Fruit fly (Drosophila melanogaster) whole organism, embryonic: Measurements from ENCODE around the gene RpL7.

Experiments used
- Blimp-1 ChIP-seq: fragments of 200-800 bp; sonication (Bioruptor generic); optimal IDR thresholded peaks from 3 replicates; lab custom pipeline; 2018; ENCODE audit warnings: missing biosample characterization, missing genetic modification characterization, mild to moderate bottlenecking, moderate library complexity, missing genetic modification reagents
- CG11695 ChIP-seq: fragments of 200-800 bp; sonication (Bioruptor generic); IDR thresholded peaks from 3 replicates; pipeline ENCODE4 v1.3.6; 2022; ENCODE audit warnings: missing biosample characterization, missing genetic modification characterization
- CG11723 ChIP-seq: fragments of 200-800 bp; sonication (Bioruptor generic); optimal IDR thresholded peaks from 2 replicates; lab custom pipeline; 2017; ENCODE audit warnings: missing biosample characterization, mild to moderate bottlenecking, missing genetic modification characterization
- CG12391 ChIP-seq: fragments of 200-800 bp; sonication (Bioruptor generic); optimal IDR thresholded peaks from 3 replicates; lab custom pipeline; 2018; ENCODE audit warnings: missing biosample characterization, mild to moderate bottlenecking, missing genetic modification characterization, moderate library complexity
- CG13287 ChIP-seq: fragments of 200-800 bp; sonication (Bioruptor generic); IDR thresholded peaks from 2 replicates; pipeline ENCODE4 v1.3.6; 2022; ENCODE audit warnings: missing biosample characterization, missing genetic modification characterization; ENCODE audit not compliant: partially characterized antibody
- CG14710 ChIP-seq: fragments of 200-800 bp; sonication (Bioruptor generic); optimal IDR thresholded peaks from 3 replicates; lab custom pipeline; 2019; ENCODE audit warnings: missing biosample characterization, mild to moderate bottlenecking, missing genetic modification characterization, moderate library complexity
- CG1603 ChIP-seq: fragments of 200-800 bp; sonication (Bioruptor generic); optimal IDR thresholded peaks from 2 replicates; lab custom pipeline; 2019; ENCODE audit warnings: missing biosample characterization, mild to moderate bottlenecking, missing genetic modification characterization, moderate library complexity
- CG16863 ChIP-seq: fragments of 200-800 bp; sonication (Bioruptor generic); optimal IDR thresholded peaks from 3 replicates; lab custom pipeline; 2016; ENCODE audit warnings: missing biosample characterization, missing genetic modification characterization
- CG2129 ChIP-seq: fragments of 200-800 bp; sonication (Bioruptor generic); IDR thresholded peaks from 2 replicates; pipeline ENCODE4 v1.3.6; 2022; ENCODE audit warnings: missing biosample characterization, missing genetic modification characterization; ENCODE audit not compliant: partially characterized antibody
- CG31224 ChIP-seq: fragments of 200-800 bp; sonication (Bioruptor generic); IDR thresholded peaks from 2 replicates; pipeline ENCODE4 v1.3.6; 2022; ENCODE audit warnings: missing biosample characterization, missing genetic modification characterization
- CG34224 ChIP-seq: fragments of 200-800 bp; sonication (Bioruptor generic); IDR thresholded peaks from 3 replicates; pipeline ENCODE4 v1.3.6; 2022; ENCODE audit warnings: missing biosample characterization, missing genetic modification characterization; ENCODE audit not compliant: partially characterized antibody
- CG34422 ChIP-seq: fragments of 200-800 bp; sonication (Bioruptor generic); IDR thresholded peaks from 3 replicates; pipeline ENCODE4 v1.3.6; 2022; ENCODE audit warnings: missing biosample characterization, missing genetic modification characterization
- CG3995 ChIP-seq: fragments of 200-800 bp; sonication (Bioruptor generic); optimal IDR thresholded peaks from 3 replicates; lab custom pipeline; 2016; ENCODE audit warnings: missing biosample characterization, missing genetic modification characterization
- CG6175 ChIP-seq: fragments of 200-800 bp; sonication (Bioruptor generic); IDR thresholded peaks from 3 replicates; pipeline ENCODE4 v1.3.6; 2022; ENCODE audit warnings: missing biosample characterization, missing genetic modification characterization
- Doc3 ChIP-seq: fragments of 200-800 bp; sonication (Bioruptor generic); IDR thresholded peaks from 3 replicates; pipeline ENCODE4 v1.3.6; 2022; ENCODE audit warnings: missing biosample characterization, missing genetic modification characterization; ENCODE audit not compliant: partially characterized antibody
- E2f2 ChIP-seq: fragments of 200-800 bp; sonication (Bioruptor generic); IDR thresholded peaks from 2 replicates; pipeline ENCODE4 v1.3.6; 2022; ENCODE audit warnings: missing biosample characterization, missing genetic modification characterization
- Gsc ChIP-seq: fragments of 200-800 bp; sonication (Bioruptor generic); IDR thresholded peaks from 2 replicates; pipeline ENCODE4 v1.3.6; 2022; ENCODE audit warnings: missing biosample characterization, missing genetic modification characterization
- Hr3 ChIP-seq: fragments of 200-800 bp; sonication (Bioruptor generic); optimal IDR thresholded peaks from 3 replicates; lab custom pipeline; 2016; ENCODE audit warnings: missing biosample characterization, missing genetic modification characterization
- Hsf ChIP-seq: fragments of 200-800 bp; sonication (Bioruptor generic); optimal IDR thresholded peaks from 3 replicates; lab custom pipeline; 2016; ENCODE audit warnings: missing biosample characterization, missing genetic modification characterization
- Lhr ChIP-seq: fragments of 200-800 bp; sonication (Bioruptor generic); optimal IDR thresholded peaks from 3 replicates; lab custom pipeline; 2017; ENCODE audit warnings: mild to moderate bottlenecking, missing biosample characterization, missing genetic modification reagents, missing genetic modification characterization
- MBD-R2 ChIP-seq: fragments of 200-800 bp; sonication (Bioruptor generic); IDR thresholded peaks from 2 replicates; pipeline ENCODE4 v1.3.6; 2022; ENCODE audit warnings: missing biosample characterization, missing genetic modification characterization
- MESR4 ChIP-seq: fragments of 200-800 bp; sonication (Bioruptor generic); optimal IDR thresholded peaks from 2 replicates; lab custom pipeline; 2018; ENCODE audit warnings: missing biosample characterization, mild to moderate bottlenecking, missing genetic modification characterization, moderate library complexity
- Spps ChIP-seq: fragments of 200-800 bp; sonication (Bioruptor generic); optimal IDR thresholded peaks from 2 replicates; lab custom pipeline; 2018; ENCODE audit warnings: missing biosample characterization, mild to moderate bottlenecking, missing genetic modification characterization
- TFAM ChIP-seq: fragments of 200-800 bp; sonication (Bioruptor generic); optimal IDR thresholded peaks from 2 replicates; lab custom pipeline; 2017; ENCODE audit warnings: missing biosample characterization, missing genetic modification characterization, inconsistent platforms
- ase ChIP-seq: fragments of 200-800 bp; sonication (Bioruptor generic); IDR thresholded peaks from 3 replicates; pipeline ENCODE4 v1.3.6; 2022; ENCODE audit warnings: missing biosample characterization, missing genetic modification characterization
- chinmo ChIP-seq: fragments of 200-800 bp; sonication (Bioruptor generic); IDR thresholded peaks from 4 replicates; pipeline ENCODE4 v1.3.6; 2022; ENCODE audit warnings: missing biosample characterization, missing genetic modification characterization; ENCODE audit not compliant: partially characterized antibody
- ewg ChIP-seq: fragments of 200-800 bp; sonication (Bioruptor generic); optimal IDR thresholded peaks from 3 replicates; lab custom pipeline; 2017; ENCODE audit warnings: mild to moderate bottlenecking, missing biosample characterization, missing genetic modification reagents, missing genetic modification characterization
- fd102C ChIP-seq: fragments of 200-800 bp; sonication (Bioruptor generic); optimal IDR thresholded peaks from 2 replicates; lab custom pipeline; 2018; ENCODE audit warnings: missing biosample characterization, mild to moderate bottlenecking, missing genetic modification characterization, moderate library complexity
- gfzf ChIP-seq: fragments of 200-800 bp; sonication (Bioruptor generic); optimal IDR thresholded peaks from 2 replicates; lab custom pipeline; 2016; ENCODE audit warnings: missing biosample characterization, mild to moderate bottlenecking, missing genetic modification characterization, moderate library complexity
- gsb-n ChIP-seq: fragments of 200-800 bp; sonication (Bioruptor generic); optimal IDR thresholded peaks from 3 replicates; lab custom pipeline; 2018; ENCODE audit warnings: missing biosample characterization, mild to moderate bottlenecking, missing genetic modification characterization
- hb ChIP-seq: fragments of 200-800 bp; sonication (Bioruptor generic); IDR thresholded peaks from 3 replicates; pipeline ENCODE4 v1.3.6; 2022; ENCODE audit warnings: missing biosample characterization, missing genetic modification characterization; ENCODE audit not compliant: partially characterized antibody
- ken ChIP-seq: fragments of 200-800 bp; sonication (Bioruptor generic); IDR thresholded peaks from 3 replicates; pipeline ENCODE4 v1.3.6; 2022; ENCODE audit warnings: missing biosample characterization, missing genetic modification characterization
- lmd ChIP-seq: fragments of 200-800 bp; sonication (Bioruptor generic); IDR thresholded peaks from 2 replicates; pipeline ENCODE4 v1.3.6; 2022; ENCODE audit warnings: missing biosample characterization, missing genetic modification characterization
- nom ChIP-seq: fragments of 200-800 bp; sonication (Bioruptor generic); optimal IDR thresholded peaks from 2 replicates; lab custom pipeline; 2017; ENCODE audit warnings: missing biosample characterization, missing genetic modification characterization, mild to moderate bottlenecking, moderate library complexity, missing genetic modification reagents
- odd ChIP-seq: fragments of 200-800 bp; sonication (Bioruptor generic); optimal IDR thresholded peaks from 2 replicates; lab custom pipeline; 2017; ENCODE audit warnings: missing biosample characterization, mild to moderate bottlenecking, missing genetic modification characterization
- pfk ChIP-seq: fragments of 200-800 bp; sonication (Bioruptor generic); optimal IDR thresholded peaks from 2 replicates; lab custom pipeline; 2018; ENCODE audit warnings: missing biosample characterization, mild to moderate bottlenecking, missing genetic modification characterization, moderate library complexity
- sna ChIP-seq: fragments of 200-800 bp; sonication (Bioruptor generic); IDR thresholded peaks from 2 replicates; pipeline ENCODE4 v1.3.6; 2022; ENCODE audit warnings: missing biosample characterization, missing genetic modification characterization; ENCODE audit not compliant: partially characterized antibody
- sug ChIP-seq: fragments of 200-800 bp; optimal IDR thresholded peaks from 2 replicates; lab custom pipeline; 2019; ENCODE audit warnings: missing biosample characterization, mild to moderate bottlenecking, missing genetic modification characterization, moderate library complexity

The RpL7 gene

dm6 chr2L:10220501-10221386 is 19.9 kb downstream of the RpL7 start, which contains the start of the genes Npc1a and Prosalpha6 (continued):
- peak; percentile 17 for TF ChIP-seq Hr3 (GFP tag; lab: Kevin White, UChicago)
- no peak for TF ChIP-seq fd102C
- TF ChIP-seq CG1603 (tag; lab: Kevin White, UChicago) = peak; percentile 100
- peak; percentile 71; the same call in 1 of the 3 replicates for TF ChIP-seq hb
- TF ChIP-seq ken (GFP tag; lab: Robert Waterston, UW) = no peak
- TF ChIP-seq ewg (GFP tag; lab: Kevin White, UChicago) = no peak
- TF ChIP-seq CG13287 (GFP tag; lab: Robert Waterston, UW) = peak; percentile 62
- TF ChIP-seq gsb-n (tag; lab: Kevin White, UChicago) = no peak
- peak; percentile 33 for TF ChIP-seq Lhr (GFP tag; lab: Kevin White, UChicago)
- TF ChIP-seq Blimp-1 (GFP tag; lab: Kevin White, UChicago) = no peak
- TF ChIP-seq Doc3 (GFP tag; lab: Robert Waterston, UW) = 0 out of 3 replicates have a peak, but pooled peaks have one; percentile 28
- TF ChIP-seq CG11695 = no peak
- no peak for TF ChIP-seq CG16863 (GFP tag; lab: Kevin White, UChicago)
- TF ChIP-seq Hsf (GFP tag; lab: Kevin White, UChicago) = peak; percentile 46
- TF ChIP-seq CG14710 (tag; lab: Kevin White, UChicago) = peak; percentile 70
- peak; percentile 27 for TF ChIP-seq CG3995 (GFP tag; lab: Kevin White, UChicago)
- TF ChIP-seq odd (GFP tag; lab: Kevin White, UChicago) = no peak
- TF ChIP-seq ase (GFP tag; lab: Robert Waterston, UW) = no peak
- TF ChIP-seq Gsc (GFP tag; lab: Robert Waterston, UW) = no peak
- peak; percentile 95 for TF ChIP-seq pfk (GFP tag; lab: Kevin White, UChicago)
- TF ChIP-seq TFAM (GFP tag; lab: Kevin White, UChicago) = no peak
- no peak for TF ChIP-seq CG31224 (GFP tag; lab: Robert Waterston, UW)
- TF ChIP-seq, all 482 proteins: peak for 116

- TF ChIP-seq CG34422 (GFP tag; lab: Robert Waterston, UW) (0 out of 3 replicates have a peak, but pooled peaks have one; percentile 46), nom (GFP tag; lab: Kevin White, UChicago) (peak; percentile 5), CG34224 (GFP tag; lab: Robert Waterston, UW) (peak; percentile 43; the same call in 2 of the 3 replicates), CG6175 (GFP tag; lab: Robert Waterston, UW) (no peak), Spps (tag; lab: Kevin White, UChicago) (no peak), chinmo (GFP tag; lab: Robert Waterston, UW) (0 out of 4 replicates have a peak, but pooled peaks have one; percentile 36), E2f2 (GFP tag; lab: Robert Waterston, UW) (peak; percentile 25; the same call in 1 of the 2 replicates), CG11695 (no peak), CG11723 (GFP tag; lab: Kevin White, UChicago) (peak; percentile 55), lmd (GFP tag; lab: Robert Waterston, UW) (no peak), CG12391 (tag; lab: Kevin White, UChicago) (no peak), sna (GFP tag; lab: Robert Waterston, UW) (0 out of 2 replicates have a peak, but pooled peaks have one; percentile 3), CG2129 (GFP tag; lab: Robert Waterston, UW) (peak; percentile 15; the same call in 1 of the 2 replicates), gfzf (GFP tag; lab: Kevin White, UChicago) (no peak), MESR4 (peak; percentile 58), MBD-R2 (GFP tag; lab: Robert Waterston, UW) (peak; percentile 71), sug (tag; lab: Kevin White, UChicago) (no peak), hb (peak; percentile 6; the same call in 2 of the 3 replicates)
These were observed 20.5 kb downstream of the RpL7 start for dm6 chr2L:10221387-10221705.
